Worm (Caenorhabditis elegans) whole organism, midembryonic: Measurements from ENCODE around the gene nhr-31.

Experiments
- T22C8.4 ChIP-seq: fragments of 200-800 bp; sonication (Bioruptor generic); IDR thresholded peaks from 2 replicates; pipeline ENCODE4 v1.3.6; 2022; ENCODE audit warnings: missing genetic modification characterization, missing compliant biosample characterization
- cog-1 ChIP-seq: sonication (generic microtip); optimal IDR thresholded peaks from 2 replicates; lab custom pipeline; 2016; ENCODE audit warnings: missing genetic modification characterization, missing compliant biosample characterization
- med-1 ChIP-seq: sonication (generic microtip); optimal IDR thresholded peaks from 2 replicates; lab custom pipeline; 2017; ENCODE audit warnings: missing genetic modification characterization, mild to moderate bottlenecking, missing compliant biosample characterization, antibody characterized with exemption, missing genetic modification reagents; ENCODE audit not compliant: insufficient read depth
- ref-1 ChIP-seq: fragments of 200-800 bp; sonication (Bioruptor generic); conservative IDR thresholded peaks from 2 replicates; pipeline ENCODE4 v1.3.6; 2022; ENCODE audit warnings: missing genetic modification reagents, missing genetic modification characterization, missing compliant biosample characterization
- ztf-29 ChIP-seq: fragments of 200-800 bp; sonication (Bioruptor generic); IDR thresholded peaks from 2 replicates; pipeline ENCODE4 v1.3.6; 2022; ENCODE audit warnings: missing genetic modification reagents, missing genetic modification characterization, missing compliant biosample characterization

DNA sequence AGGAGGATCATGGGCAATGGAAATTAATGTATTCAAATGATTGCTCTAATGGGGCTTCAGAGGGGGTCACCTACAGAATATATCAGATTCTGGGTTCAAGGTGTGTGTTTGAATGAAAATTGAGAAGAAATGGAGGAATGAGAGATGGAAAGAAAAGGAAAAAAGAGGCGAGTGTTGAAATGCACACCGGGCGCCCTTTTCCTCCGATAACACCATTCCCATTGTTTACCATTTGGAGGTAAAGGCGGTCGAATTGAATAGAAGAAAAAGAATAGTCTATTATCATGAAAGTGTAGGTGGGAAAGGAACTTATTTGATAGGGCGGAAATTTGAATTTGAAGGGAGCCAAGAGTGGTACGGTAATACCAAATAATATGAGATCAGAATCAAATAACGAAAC is 23.9 kb downstream of the nhr-31 start:
- no peak for TF ChIP-seq ref-1 (GFP tag; lab: Robert Waterston, UW)
- no peak for TF ChIP-seq T22C8.4 (GFP tag; lab: Robert Waterston, UW)
- TF ChIP-seq med-1 (GFP tag; lab: Kevin White, UChicago) = no peak
- no peak for TF ChIP-seq ztf-29 (GFP tag; lab: Robert Waterston, UW)
- no peak for TF ChIP-seq cog-1 (tag; lab: Kevin White, UChicago)
